Fruit fly (Drosophila melanogaster) S2 (cell line): ENCODE measurements around the gene CG17258.

ENCODE experiments used
- CG8478 ChIP-seq: fragments of >200 bp; optimal IDR thresholded peaks from 2 replicates; lab custom pipeline; 2018
- CTCF ChIP-seq, 2 experiments: fragments of >200 bp; optimal IDR thresholded peaks; 2 replicates each; lab custom pipeline; 2018

CG17258 gene

DNA sequence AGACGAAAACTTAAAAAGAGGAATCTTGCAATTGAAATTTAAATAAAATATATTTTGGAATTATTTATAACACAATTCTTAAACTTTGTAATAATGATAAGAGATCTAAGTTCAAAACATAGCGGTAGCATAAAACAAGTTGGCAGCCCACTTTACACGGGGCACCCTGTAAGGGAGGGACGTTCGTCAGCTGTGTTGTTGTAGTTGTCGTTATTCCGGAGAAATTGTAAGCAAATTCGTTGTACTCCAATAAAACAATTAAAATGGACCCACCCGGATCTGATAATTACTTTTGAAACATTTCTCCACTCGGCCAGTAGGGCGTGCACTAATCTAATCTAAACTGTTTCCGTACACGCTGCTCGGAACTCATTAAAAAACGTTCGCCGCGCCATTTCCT lies 4.8 kb downstream of the CG17258 start, which contains the start of gene GABPI:
GABPI (plus strand) TSS at position 190 of the 400 bp plus-strand sequence.
- TF ChIP-seq CTCF (optimal IDR thresholded peaks at IDR 0.05; lab: Kevin White, UChicago): no peak
- TF ChIP-seq CG8478 (lab: Kevin White, UChicago): no peak

DNA sequence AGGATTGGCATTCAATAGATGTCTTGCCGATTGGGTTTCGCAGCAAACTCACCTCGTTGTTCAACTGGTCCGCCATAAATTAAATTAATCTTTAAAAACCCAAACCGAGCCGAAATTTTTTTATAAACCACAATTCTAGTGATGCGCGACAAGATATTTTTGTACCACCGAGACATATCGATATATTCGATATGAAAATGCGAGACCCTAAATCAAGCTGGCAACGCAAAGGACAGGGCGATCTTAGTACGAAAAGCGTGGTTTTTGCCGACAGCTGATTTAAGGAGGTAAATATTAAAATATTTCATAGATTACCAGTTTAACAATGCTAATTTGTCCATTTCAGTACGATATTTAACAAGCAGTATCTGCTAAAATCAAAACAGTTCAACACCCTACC lies 6.1 kb downstream of the CG17258 start, which contains the start of the genes Sf3b2 and CG17219:
Sf3b2 (minus strand) TSS at position 157 of the 400 bp plus-strand sequence.
CG17219 (plus strand) TSS at position 242 of the 400 bp plus-strand sequence.
- no peak for TF ChIP-seq CTCF (optimal IDR thresholded peaks at IDR 0.05; lab: Kevin White, UChicago)
- TF ChIP-seq CG8478 (lab: Kevin White, UChicago): no peak

DNA sequence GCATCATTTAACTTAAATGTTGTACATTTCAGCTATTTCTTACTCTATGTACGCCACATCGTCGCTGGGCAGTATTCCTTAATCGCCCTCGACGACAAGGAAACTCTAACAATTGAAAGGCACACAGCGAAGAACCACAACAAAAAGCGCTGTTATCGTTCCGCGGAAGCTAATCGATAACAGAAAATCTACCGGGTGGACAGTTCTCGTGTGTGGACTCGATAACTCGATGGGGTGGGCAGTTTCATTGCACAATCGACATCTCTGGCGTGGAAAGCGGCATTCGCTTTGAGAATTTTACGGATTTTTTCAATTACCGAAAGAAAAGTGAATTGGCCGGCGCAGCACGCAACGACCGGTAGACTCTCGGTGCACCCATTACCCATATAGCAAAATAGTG lies 12.2 kb downstream of the CG17258 start, which contains the start of the genes alpha4GT1 and Prp40:
alpha4GT1 (minus strand) TSS at position 156 of the 400 bp plus-strand sequence.
Prp40 (plus strand) TSS at position 241 of the 400 bp plus-strand sequence.
- no peak for TF ChIP-seq CG8478 (lab: Kevin White, UChicago)
- peak in 1 of 2 experiments; percentile 23 for TF ChIP-seq CTCF (optimal IDR thresholded peaks at IDR 0.05; lab: Kevin White, UChicago)

DNA sequence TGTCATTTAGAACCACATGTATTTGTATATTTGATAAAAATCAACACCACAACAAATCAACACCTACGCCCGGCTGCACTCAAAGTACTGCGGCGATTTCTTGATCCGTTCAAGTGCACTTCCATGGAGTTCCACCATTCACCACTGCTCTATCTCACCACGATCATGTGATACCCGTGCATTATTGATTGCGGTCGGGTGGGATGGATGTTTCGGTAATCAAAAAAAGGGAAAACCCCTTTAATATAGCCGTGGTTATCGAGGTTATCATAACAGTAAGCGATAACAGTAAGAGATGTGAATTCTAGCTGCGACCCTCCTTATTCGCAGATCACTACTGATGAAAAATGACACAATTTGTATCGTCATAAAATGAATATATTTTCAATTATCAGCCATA lies 16.9 kb downstream of the CG17258 start, which contains the start of the genes CG17224 and CG17264:
CG17224 (minus strand) TSS at position 97 of the 400 bp plus-strand sequence.
CG17264 (plus strand) TSS at position 297 of the 400 bp plus-strand sequence.
- TF ChIP-seq CG8478 (lab: Kevin White, UChicago) (no peak), CTCF (optimal IDR thresholded peaks at IDR 0.05; lab: Kevin White, UChicago) (no peak)

DNA sequence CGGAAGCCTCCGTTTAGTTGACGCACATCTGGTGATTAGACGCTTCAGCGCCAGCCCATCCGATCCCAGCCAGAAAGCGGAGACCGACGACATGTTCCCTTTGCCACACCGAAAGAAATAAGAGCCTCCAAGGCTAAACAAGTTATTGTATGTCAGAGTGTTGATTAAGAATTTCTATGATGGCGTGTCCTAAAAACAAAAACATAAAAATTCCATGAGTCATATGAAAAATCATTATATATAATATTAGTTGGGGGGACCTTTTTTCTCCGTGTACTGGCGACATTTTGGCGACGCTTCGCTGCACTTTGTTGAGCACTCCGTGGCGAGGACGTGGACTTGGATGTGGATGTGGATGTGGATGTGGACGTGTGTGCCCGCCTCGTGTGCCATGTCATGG lies 22.4 kb downstream of the CG17258 start:
- TF ChIP-seq CTCF (optimal IDR thresholded peaks at IDR 0.05; lab: Kevin White, UChicago): no peak
- no peak for TF ChIP-seq CG8478 (lab: Kevin White, UChicago)

DNA sequence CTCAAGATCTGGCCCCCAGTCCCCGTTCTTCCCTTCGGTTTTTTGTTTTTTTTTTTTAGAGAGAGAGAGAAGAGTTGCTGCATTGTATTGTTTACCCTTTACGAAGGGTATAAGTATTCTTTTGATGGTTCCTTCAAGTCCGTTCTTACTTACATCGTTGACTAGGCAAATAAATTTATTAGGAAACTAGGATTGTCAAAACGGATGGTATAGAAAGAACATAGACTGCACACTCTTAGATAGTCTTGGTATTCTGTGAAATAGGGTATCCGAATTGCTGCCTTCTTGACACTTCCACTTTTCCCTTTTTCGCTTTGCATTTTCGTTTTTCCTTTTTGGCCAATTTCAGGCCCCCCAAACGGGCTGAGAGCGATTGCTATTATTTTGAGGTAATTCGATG lies 23.7 kb downstream of the CG17258 start:
- no peak for TF ChIP-seq CG8478 (lab: Kevin White, UChicago)
- no peak for TF ChIP-seq CTCF (optimal IDR thresholded peaks at IDR 0.05; lab: Kevin White, UChicago)

DNA sequence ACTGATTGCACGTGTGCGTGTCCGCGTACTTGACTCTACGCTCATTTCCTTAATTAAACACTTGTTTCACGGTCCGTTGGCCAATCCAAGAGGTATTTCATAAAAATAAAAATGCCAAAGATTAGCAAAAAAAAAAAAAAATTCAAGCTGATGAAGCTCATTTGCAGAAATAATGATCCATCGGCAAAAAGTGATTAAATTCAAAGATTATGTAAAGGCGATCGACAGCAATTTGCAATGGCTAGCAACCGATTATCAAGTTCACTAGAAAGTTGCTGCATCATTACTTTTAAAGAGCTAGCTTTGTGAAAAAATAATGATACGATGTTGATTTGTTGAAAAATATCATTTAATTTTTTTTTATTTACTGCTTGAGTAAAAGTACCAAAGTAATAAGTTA lies 25.7 kb downstream of the CG17258 start:
- TF ChIP-seq CG8478 (lab: Kevin White, UChicago): no peak
- TF ChIP-seq CTCF (optimal IDR thresholded peaks at IDR 0.05; lab: Kevin White, UChicago): no peak

DNA sequence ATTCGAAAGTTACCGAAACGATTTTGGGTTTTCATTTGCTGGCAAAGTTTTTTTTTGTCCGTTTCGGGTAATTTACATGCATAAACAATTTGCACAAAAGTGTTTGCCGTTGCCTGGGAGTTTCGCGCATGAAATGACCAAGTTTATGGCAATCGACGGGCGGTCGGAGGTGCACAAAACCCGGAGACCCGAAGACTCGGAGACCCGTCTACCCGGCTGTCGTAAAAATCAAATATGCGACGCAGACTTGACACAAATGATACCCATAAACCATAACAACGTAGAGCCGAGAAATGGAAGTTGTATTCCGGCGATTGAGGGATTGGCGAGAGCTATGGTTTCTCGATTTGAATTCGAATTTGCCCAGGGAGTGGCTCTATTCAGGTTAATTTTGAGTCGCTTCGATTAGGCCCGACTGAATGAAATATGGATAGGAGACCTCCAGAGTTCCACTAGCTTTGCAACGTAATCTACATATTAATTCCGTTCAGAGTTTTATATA lies 28.2 kb downstream of the CG17258 start:
- TF ChIP-seq CTCF (optimal IDR thresholded peaks at IDR 0.05; lab: Kevin White, UChicago) (no peak), CG8478 (lab: Kevin White, UChicago) (no peak)

DNA sequence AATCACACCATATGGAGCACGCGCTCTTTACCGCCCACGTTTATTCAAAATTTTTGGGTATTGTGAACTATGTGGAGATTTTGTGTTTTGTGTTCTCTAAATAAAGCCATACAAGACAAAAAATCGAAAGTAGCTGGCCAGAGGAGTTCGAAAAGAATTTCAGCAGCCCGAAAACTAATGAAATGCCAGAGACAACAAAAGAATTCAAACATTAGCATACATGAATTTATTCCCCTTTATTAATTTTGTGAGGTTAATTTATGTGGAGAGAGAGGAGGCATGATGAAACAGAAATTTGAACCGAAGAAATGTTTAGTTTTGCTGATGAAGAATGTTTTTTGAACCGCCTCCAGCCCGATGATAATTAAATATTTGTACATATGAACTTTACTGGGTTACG lies 29.0 kb downstream of the CG17258 start:
- TF ChIP-seq CTCF (optimal IDR thresholded peaks at IDR 0.05; lab: Kevin White, UChicago): no peak
- no peak for TF ChIP-seq CG8478 (lab: Kevin White, UChicago)

DNA sequence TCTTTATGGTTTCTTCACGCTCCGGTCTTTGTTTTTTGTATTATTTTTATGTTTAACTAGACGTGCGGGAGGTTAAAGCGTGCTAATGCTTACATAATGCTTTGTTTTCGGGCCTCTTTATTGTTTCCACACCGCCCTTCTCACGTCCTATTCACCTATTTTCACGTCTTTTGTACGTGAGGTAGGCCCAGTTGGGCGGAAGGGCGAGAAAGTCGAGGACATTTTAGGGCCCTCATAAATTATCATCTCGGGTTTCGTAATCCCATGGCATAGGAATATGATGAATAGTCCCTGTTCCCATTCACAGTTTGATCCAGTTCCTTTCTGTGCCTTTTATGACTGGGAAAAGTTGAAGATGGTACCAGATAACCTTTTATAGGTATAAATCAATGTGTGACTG lies 29.7 kb downstream of the CG17258 start:
- TF ChIP-seq CTCF (optimal IDR thresholded peaks at IDR 0.05; lab: Kevin White, UChicago) (no peak), CG8478 (lab: Kevin White, UChicago) (no peak)

DNA sequence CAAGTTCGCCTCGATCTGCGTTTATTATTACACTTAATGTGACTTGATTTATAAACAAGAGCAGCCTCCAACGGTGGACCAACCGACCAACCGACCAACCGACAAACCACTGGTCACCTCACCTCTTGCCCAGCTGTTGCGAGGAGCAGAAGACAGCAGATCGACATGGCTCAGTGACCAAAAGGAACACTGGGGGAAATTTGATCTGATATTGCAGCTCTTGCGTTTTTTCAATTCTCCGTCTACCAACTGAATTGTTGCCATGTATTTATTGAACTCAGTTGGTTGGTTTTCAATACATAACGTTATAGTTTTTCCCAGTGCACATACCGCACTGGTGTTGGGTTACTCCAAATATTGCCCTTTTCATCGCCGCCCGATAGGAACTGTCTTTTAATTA lies 30.5 kb downstream of the CG17258 start:
- TF ChIP-seq CTCF (optimal IDR thresholded peaks at IDR 0.05; lab: Kevin White, UChicago) (no peak), CG8478 (lab: Kevin White, UChicago) (no peak)

DNA sequence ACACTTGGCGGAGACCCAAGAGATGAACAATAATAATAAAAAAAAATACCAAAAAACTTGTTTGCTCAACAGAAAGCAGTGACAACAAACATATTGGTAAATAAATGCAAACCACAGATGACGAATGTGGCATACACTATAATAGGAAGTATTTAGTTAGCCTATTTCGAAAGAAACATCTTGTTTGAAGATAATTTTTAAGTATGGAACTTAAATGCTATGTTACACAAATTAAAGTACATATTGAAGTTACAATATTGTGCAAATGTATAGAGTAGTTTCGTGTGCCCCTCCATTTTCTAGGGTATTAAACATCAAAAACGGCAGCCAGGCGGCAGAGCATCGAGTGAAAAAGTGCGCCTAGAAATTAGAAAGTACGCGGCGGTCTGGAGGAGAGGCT lies 31.7 kb downstream of the CG17258 start:
- no peak for TF ChIP-seq CG8478 (lab: Kevin White, UChicago)
- no peak for TF ChIP-seq CTCF (optimal IDR thresholded peaks at IDR 0.05; lab: Kevin White, UChicago)

DNA sequence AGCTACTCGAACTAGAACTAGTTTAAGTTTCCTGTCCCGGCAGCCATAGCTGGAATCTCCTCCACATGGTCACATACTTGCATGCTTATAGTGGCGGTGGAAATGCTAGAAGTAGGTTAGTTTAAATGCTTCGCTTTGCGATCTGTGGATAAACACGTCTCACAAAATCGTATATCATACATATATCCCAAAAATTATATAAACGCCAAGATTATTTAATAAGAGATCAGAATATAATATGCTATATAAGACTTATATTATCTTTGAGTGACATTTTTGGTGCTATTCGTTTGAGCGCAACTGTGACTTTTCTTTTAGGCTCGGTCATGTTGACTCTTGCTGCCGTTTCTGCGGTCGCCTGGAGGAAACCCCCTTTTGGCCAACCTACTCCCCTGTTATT lies 33.2 kb downstream of the CG17258 start:
- TF ChIP-seq CTCF (optimal IDR thresholded peaks at IDR 0.05; lab: Kevin White, UChicago) (no peak), CG8478 (lab: Kevin White, UChicago) (no peak)

DNA sequence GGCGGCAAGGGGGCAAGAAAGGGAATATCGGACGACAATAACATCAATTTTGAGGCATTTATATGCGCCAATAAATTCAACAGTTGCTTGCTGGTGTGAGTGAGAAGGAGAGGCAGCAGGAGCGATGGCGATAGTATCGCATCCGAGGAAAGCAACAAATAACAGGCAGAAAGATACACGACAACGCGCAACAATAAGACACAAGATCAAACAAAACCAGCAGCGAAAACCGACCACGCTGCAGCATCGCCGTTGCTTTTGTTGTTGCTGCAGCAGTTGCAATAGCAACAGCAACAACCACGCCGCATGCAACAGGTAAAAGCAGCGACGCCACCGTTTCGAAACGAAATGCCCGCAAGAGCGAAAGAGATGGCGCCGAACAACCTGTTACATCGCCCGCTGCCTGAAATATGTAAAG lies 34.6 kb downstream of the CG17258 start:
- TF ChIP-seq CG8478 (lab: Kevin White, UChicago) (no peak), CTCF (optimal IDR thresholded peaks at IDR 0.05; lab: Kevin White, UChicago) (no peak)

DNA sequence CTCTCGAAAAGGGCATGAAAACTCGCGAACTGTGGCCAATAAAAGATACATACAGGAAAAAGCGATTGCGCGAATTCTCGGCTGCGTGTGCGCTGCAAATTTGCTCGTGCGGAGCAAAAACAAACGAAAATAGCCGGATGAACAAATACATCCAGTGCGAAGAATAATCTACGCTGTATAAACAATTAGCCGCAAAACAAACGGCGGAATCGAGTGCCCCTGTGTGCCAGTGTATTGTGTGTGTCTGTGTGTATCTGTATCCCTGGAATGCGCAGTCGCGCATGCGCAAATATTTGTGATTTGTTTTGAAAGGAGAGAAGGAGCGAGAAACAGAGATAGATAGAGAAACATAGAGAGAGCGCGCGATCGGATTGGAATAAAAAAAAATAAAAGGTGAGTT lies 35.5 kb downstream of the CG17258 start:
- TF ChIP-seq CTCF (optimal IDR thresholded peaks at IDR 0.05; lab: Kevin White, UChicago) (no peak), CG8478 (lab: Kevin White, UChicago) (no peak)

DNA sequence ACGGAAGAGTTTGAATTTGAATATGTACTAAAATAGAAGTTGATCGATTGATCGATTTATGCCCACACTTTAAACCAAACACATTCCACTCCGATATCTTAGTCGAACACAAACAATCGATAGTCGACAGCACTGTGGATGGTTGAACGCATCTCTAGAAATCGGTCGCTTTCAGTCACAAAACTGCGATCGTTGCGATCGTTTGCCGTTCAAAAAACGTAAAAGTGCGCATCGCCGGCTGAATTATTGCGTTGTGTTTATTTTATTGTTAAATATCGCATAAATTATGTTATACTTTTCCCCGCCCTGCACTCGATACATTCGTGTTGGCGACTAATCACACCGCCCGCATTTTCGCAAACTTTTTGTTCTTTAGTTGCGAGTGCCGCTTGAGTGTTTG lies 36.0 kb downstream of the CG17258 start, which contains the start of gene Ccdc85:
Ccdc85 (plus strand) TSS at position 174 of the 400 bp plus-strand sequence.
- TF ChIP-seq CTCF (optimal IDR thresholded peaks at IDR 0.05; lab: Kevin White, UChicago): peak; percentile 23 to 51
- no peak for TF ChIP-seq CG8478 (lab: Kevin White, UChicago)
